Worm (Caenorhabditis elegans) whole organism, late embryonic: ENCODE measurements around the gene skr-9.

Experiments
- K02D7.2 ChIP-seq: sonication (generic microtip); optimal IDR thresholded peaks from 2 replicates; lab custom pipeline; 2017; ENCODE audit warnings: mild to moderate bottlenecking, missing genetic modification characterization, missing compliant biosample characterization
- Y22D7AL.16 ChIP-seq: sonication (generic microtip); optimal IDR thresholded peaks from 2 replicates; lab custom pipeline; 2016; ENCODE audit warnings: missing genetic modification characterization, missing compliant biosample characterization
- ama-1 ChIP-seq: fragments of 150-350 bp; optimal IDR thresholded peaks from 2 replicates; lab custom pipeline; 2014
- dmd-4 ChIP-seq: sonication (generic microtip); optimal IDR thresholded peaks from 2 replicates; lab custom pipeline; 2016; ENCODE audit warnings: borderline replicate concordance, missing genetic modification characterization, missing compliant biosample characterization
- hlh-15 ChIP-seq: sonication (generic microtip); optimal IDR thresholded peaks from 2 replicates; lab custom pipeline; 2016; ENCODE audit warnings: missing genetic modification characterization, missing compliant biosample characterization
- hlh-30 ChIP-seq: sonication (generic microtip); optimal IDR thresholded peaks from 2 replicates; lab custom pipeline; 2017; ENCODE audit warnings: antibody characterized with exemption, missing genetic modification characterization, missing compliant biosample characterization; ENCODE audit not compliant: insufficient read depth
- nhr-11 ChIP-seq: fragments of 150-350 bp; optimal IDR thresholded peaks from 2 replicates; lab custom pipeline; 2014; ENCODE audit warnings: missing biosample characterization, missing genetic modification characterization
- pha-2 ChIP-seq: sonication (generic microtip); optimal IDR thresholded peaks from 2 replicates; lab custom pipeline; 2017; ENCODE audit warnings: mild to moderate bottlenecking, missing genetic modification characterization, missing compliant biosample characterization
- unc-55 ChIP-seq: sonication (generic microtip); optimal IDR thresholded peaks from 2 replicates; lab custom pipeline; 2017; ENCODE audit warnings: missing biosample characterization, missing genetic modification reagents, missing genetic modification characterization

DNA sequence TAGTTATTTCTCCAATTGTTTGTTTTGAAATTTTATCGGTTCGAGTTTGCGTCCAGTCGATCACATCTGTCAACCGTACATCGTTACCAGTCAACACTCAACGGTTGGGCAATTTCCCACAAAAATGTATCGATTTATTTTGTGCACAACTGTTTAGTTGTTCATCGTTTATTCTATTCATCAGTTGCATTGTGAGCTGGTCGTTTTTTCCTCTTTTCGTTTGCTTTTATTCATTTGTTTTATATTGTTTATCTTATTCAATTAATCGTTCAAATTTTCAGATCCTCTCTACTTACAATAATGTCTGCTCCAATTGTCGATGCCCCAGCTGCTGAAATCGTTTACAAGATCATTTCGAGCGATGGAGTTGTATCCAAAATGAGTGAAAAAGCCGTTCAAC lies 3.6 kb downstream of the skr-9 start, which contains the start of gene skr-12:
- TF ChIP-seq ama-1 (lab: Kevin White, UChicago) (no peak), K02D7.2 (tag; lab: Kevin White, UChicago) (no peak), pha-2 (no peak), Y22D7AL.16 (tag; lab: Kevin White, UChicago) (no peak), nhr-11 (tag; lab: Kevin White, UChicago) (no peak), hlh-15 (tag; lab: Kevin White, UChicago) (no peak), dmd-4 (no peak), hlh-30 (tag; lab: Kevin White, UChicago) (no peak), unc-55 (GFP tag; lab: Kevin White, UChicago) (no peak)
